Worm (Caenorhabditis elegans) whole organism, early embryonic: ENCODE measurements around the gene W03C9.5.

ENCODE experiments used
- B0310.2 ChIP-seq: sonication (generic microtip); optimal IDR thresholded peaks from 2 replicates; lab custom pipeline; 2016; ENCODE audit warnings: mild to moderate bottlenecking, missing genetic modification characterization, missing compliant biosample characterization
- F13C5.2 ChIP-seq: sonication (generic microtip); optimal IDR thresholded peaks from 2 replicates; lab custom pipeline; 2017; ENCODE audit warnings: mild to moderate bottlenecking, missing genetic modification characterization, inconsistent platforms, missing compliant biosample characterization
- aly-1 ChIP-seq: sonication (generic microtip); optimal IDR thresholded peaks from 2 replicates; lab custom pipeline; 2016; ENCODE audit warnings: missing genetic modification characterization, missing compliant biosample characterization
- ama-1 ChIP-seq: fragments of 150-350 bp; optimal IDR thresholded peaks from 2 replicates; lab custom pipeline; 2014
- ceh-13 ChIP-seq: fragments of 200-800 bp; sonication (Bioruptor generic); optimal IDR thresholded peaks from 2 replicates; lab custom pipeline; 2018; ENCODE audit warnings: mild to moderate bottlenecking, missing genetic modification characterization, missing compliant biosample characterization
- ceh-36 ChIP-seq: sonication (generic microtip); optimal IDR thresholded peaks from 2 replicates; lab custom pipeline; 2016; ENCODE audit warnings: missing genetic modification characterization, inconsistent platforms, missing compliant biosample characterization
- ets-7 ChIP-seq: sonication (generic microtip); optimal IDR thresholded peaks from 2 replicates; lab custom pipeline; 2016; ENCODE audit warnings: missing genotype, missing genetic modification characterization, missing compliant biosample characterization
- flt-1 ChIP-seq: fragments of 200-800 bp; sonication (Bioruptor generic); IDR thresholded peaks from 2 replicates; pipeline ENCODE4 v1.3.6; 2022; ENCODE audit warnings: missing genetic modification characterization, missing compliant biosample characterization
- hmbx-1 ChIP-seq: sonication (generic microtip); optimal IDR thresholded peaks from 2 replicates; lab custom pipeline; 2016; ENCODE audit warnings: mild to moderate bottlenecking, missing genetic modification characterization, missing compliant biosample characterization
- hmg-4 ChIP-seq: fragments of 200-800 bp; sonication (Bioruptor generic); optimal IDR thresholded peaks from 2 replicates; lab custom pipeline; 2018; ENCODE audit warnings: mild to moderate bottlenecking, missing genetic modification characterization, missing compliant biosample characterization
- hnd-1 ChIP-seq: sonication (generic microtip); optimal IDR thresholded peaks from 2 replicates; lab custom pipeline; 2016; ENCODE audit warnings: missing genetic modification characterization, missing compliant biosample characterization
- pes-1 ChIP-seq: fragments of 200-800 bp; sonication (Bioruptor generic); IDR thresholded peaks from 2 replicates; pipeline ENCODE4 v1.3.6; 2022; ENCODE audit warnings: missing genetic modification reagents, missing genetic modification characterization, missing compliant biosample characterization
- scrt-1 ChIP-seq: fragments of 200-800 bp; sonication (Bioruptor generic); IDR thresholded peaks from 2 replicates; pipeline ENCODE4 v1.3.6; 2022; ENCODE audit warnings: missing genetic modification characterization, missing compliant biosample characterization
- sea-1 ChIP-seq: fragments of 200-800 bp; sonication (Bioruptor generic); conservative IDR thresholded peaks from 2 replicates; pipeline ENCODE4 v1.3.6; 2022; ENCODE audit warnings: missing genetic modification characterization, missing compliant biosample characterization
- tbx-11 ChIP-seq: fragments of 200-800 bp; sonication (Bioruptor generic); IDR thresholded peaks from 2 replicates; pipeline ENCODE4 v1.3.6; 2022; ENCODE audit warnings: missing genetic modification characterization, missing compliant biosample characterization
- tbx-37 ChIP-seq: fragments of 200-800 bp; sonication (Bioruptor generic); conservative IDR thresholded peaks from 2 replicates; pipeline ENCODE4 v1.3.6; 2022; ENCODE audit warnings: missing genetic modification reagents, missing genetic modification characterization, missing compliant biosample characterization
- tra-4 ChIP-seq: sonication (generic microtip); optimal IDR thresholded peaks from 2 replicates; lab custom pipeline; 2017; ENCODE audit warnings: missing genetic modification characterization, missing compliant biosample characterization

Gene W03C9.5

ce11 chrII:11958793-11959574 is 8.4 kb downstream of the W03C9.5 start:
- TF ChIP-seq ama-1 (no peak), scrt-1 (peak; percentile 69; the same call in 1 of the 2 replicates), tbx-11 (GFP tag; lab: Robert Waterston, UW) (peak; percentile 64; the same call in 1 of the 2 replicates), flt-1 (GFP tag; lab: Robert Waterston, UW) (peak; percentile 76), tra-4 (tag; lab: Kevin White, UChicago) (peak; percentile 43), tbx-37 (GFP tag; lab: Robert Waterston, UW) (peak; percentile 47; the same call in 1 of the 2 replicates), pes-1 (GFP tag; lab: Robert Waterston, UW) (peak; percentile 81), hmbx-1 (tag; lab: Kevin White, UChicago) (no peak), hmg-4 (GFP tag; lab: Kevin White, UChicago) (peak; percentile 88), B0310.2 (tag; lab: Kevin White, UChicago) (no peak), ceh-13 (GFP tag; lab: Kevin White, UChicago) (peak; percentile 57), ceh-36 (tag; lab: Kevin White, UChicago) (peak; percentile 44), sea-1 (peak; percentile 63; the same call in 1 of the 2 replicates), hnd-1 (tag; lab: Kevin White, UChicago) (peak; percentile 23), ets-7 (tag; lab: Kevin White, UChicago) (no peak), F13C5.2 (peak; percentile 87), aly-1 (tag; lab: Kevin White, UChicago) (peak; percentile 68)

- TF ChIP-seq ama-1 (no peak), tbx-11 (GFP tag; lab: Robert Waterston, UW) (no peak), aly-1 (tag; lab: Kevin White, UChicago) (no peak), tra-4 (tag; lab: Kevin White, UChicago) (no peak), ceh-36 (tag; lab: Kevin White, UChicago) (peak; percentile 83), sea-1 (no peak), hmg-4 (GFP tag; lab: Kevin White, UChicago) (no peak), hmbx-1 (tag; lab: Kevin White, UChicago) (no peak), ceh-13 (GFP tag; lab: Kevin White, UChicago) (no peak), F13C5.2 (no peak), flt-1 (GFP tag; lab: Robert Waterston, UW) (no peak), hnd-1 (tag; lab: Kevin White, UChicago) (no peak), pes-1 (GFP tag; lab: Robert Waterston, UW) (peak; percentile 35; the same call in 1 of the 2 replicates), ets-7 (tag; lab: Kevin White, UChicago) (no peak), scrt-1 (no peak), tbx-37 (GFP tag; lab: Robert Waterston, UW) (no peak)
Observed at ce11 chrII:11954811-11955210, 12.5 kb downstream of the W03C9.5 start.

ce11 chrII:11954208-11954607 is 13.1 kb downstream of the W03C9.5 start, which contains the start of gene W03C9.6:
Gene W03C9.6, plus strand, starts transcription at chrII:11954508.
- TF ChIP-seq tbx-37 (GFP tag; lab: Robert Waterston, UW) (no peak), scrt-1 (no peak), flt-1 (GFP tag; lab: Robert Waterston, UW) (no peak)

- TF ChIP-seq hnd-1 (tag; lab: Kevin White, UChicago) (no peak), hmg-4 (GFP tag; lab: Kevin White, UChicago) (no peak), pes-1 (GFP tag; lab: Robert Waterston, UW) (no peak), scrt-1 (no peak), flt-1 (GFP tag; lab: Robert Waterston, UW) (no peak), tra-4 (tag; lab: Kevin White, UChicago) (no peak), hmbx-1 (tag; lab: Kevin White, UChicago) (no peak), B0310.2 (tag; lab: Kevin White, UChicago) (no peak), F13C5.2 (no peak), sea-1 (no peak), ama-1 (no peak), ceh-36 (tag; lab: Kevin White, UChicago) (no peak)
Observed at ce11 chrII:11952963-11953362, 14.4 kb downstream of the W03C9.5 start.

ce11 chrII:11948459-11948858 is 18.9 kb downstream of the W03C9.5 start, which contains the start of gene W03C9.8:
Gene W03C9.8, plus strand, starts transcription at chrII:11948759.
- no peak for TF ChIP-seq hmg-4 (GFP tag; lab: Kevin White, UChicago)

ce11 chrII:11936393-11936792 is 31.0 kb downstream of the W03C9.5 start:
- TF ChIP-seq hnd-1 (tag; lab: Kevin White, UChicago): no peak
- no peak for TF ChIP-seq ceh-36 (tag; lab: Kevin White, UChicago)
- TF ChIP-seq F13C5.2: no peak
- no peak for TF ChIP-seq ceh-13 (GFP tag; lab: Kevin White, UChicago)
- no peak for TF ChIP-seq pes-1 (GFP tag; lab: Robert Waterston, UW)
- TF ChIP-seq tbx-37 (GFP tag; lab: Robert Waterston, UW): no peak
- TF ChIP-seq flt-1 (GFP tag; lab: Robert Waterston, UW): no peak
- no peak for TF ChIP-seq aly-1 (tag; lab: Kevin White, UChicago)
- TF ChIP-seq tbx-11 (GFP tag; lab: Robert Waterston, UW): no peak
- TF ChIP-seq ama-1: no peak
- TF ChIP-seq ets-7 (tag; lab: Kevin White, UChicago): no peak
- TF ChIP-seq hmbx-1 (tag; lab: Kevin White, UChicago): no peak
- TF ChIP-seq sea-1: no peak
- TF ChIP-seq B0310.2 (tag; lab: Kevin White, UChicago): no peak
- TF ChIP-seq scrt-1: no peak
- TF ChIP-seq tra-4 (tag; lab: Kevin White, UChicago): no peak
- TF ChIP-seq hmg-4 (GFP tag; lab: Kevin White, UChicago): no peak

- TF ChIP-seq hmbx-1 (tag; lab: Kevin White, UChicago): no peak
- no peak for TF ChIP-seq B0310.2 (tag; lab: Kevin White, UChicago)
- no peak for TF ChIP-seq scrt-1
- TF ChIP-seq ets-7 (tag; lab: Kevin White, UChicago): no peak
- TF ChIP-seq aly-1 (tag; lab: Kevin White, UChicago): no peak
- no peak for TF ChIP-seq hnd-1 (tag; lab: Kevin White, UChicago)
- no peak for TF ChIP-seq tra-4 (tag; lab: Kevin White, UChicago)
- no peak for TF ChIP-seq ceh-36 (tag; lab: Kevin White, UChicago)
Observed at ce11 chrII:11935266-11935665, 32.1 kb downstream of the W03C9.5 start, which contains the start of gene lin-29. Gene lin-29, minus strand, starts transcription at chrII:11935343.
